Worm (Caenorhabditis elegans): Measurements from ENCODE around the gene H04D03.6.

ce11 chrIII:10396891-10397502, 41.7 kb downstream of the H04D03.6 start:
- TF ChIP-seq nhr-77 (tag; optimal IDR thresholded peaks at IDR 0.05) (no peak), nhr-11 (tag; optimal IDR thresholded peaks at IDR 0.05) (no peak), egl-27 (tag; optimal IDR thresholded peaks at IDR 0.05) (no peak), elt-3 (tag; optimal IDR thresholded peaks at IDR 0.05) (no peak), ama-1 (optimal IDR thresholded peaks at IDR 0.05) (no peak), aly-2 (tag; optimal IDR thresholded peaks at IDR 0.05) (no peak), lsy-12 (tag; optimal IDR thresholded peaks at IDR 0.05) (no peak)

Data from whole organism, L3 larva.